Worm (Caenorhabditis elegans) whole organism, late embryonic: ENCODE measurements around the gene T23B5.3.

Experiments
- C08G9.2 ChIP-seq: sonication (generic microtip); optimal IDR thresholded peaks from 2 replicates; lab custom pipeline; 2016; ENCODE audit warnings: mild to moderate bottlenecking, missing genetic modification characterization, moderate library complexity, missing compliant biosample characterization
- T23F11.4 ChIP-seq: fragments of 200-800 bp; sonication (Bioruptor generic); optimal IDR thresholded peaks from 2 replicates; lab custom pipeline; 2018; ENCODE audit warnings: mild to moderate bottlenecking, missing genetic modification characterization, missing compliant biosample characterization
- ahr-1 ChIP-seq: sonication (generic microtip); optimal IDR thresholded peaks from 2 replicates; lab custom pipeline; 2016; ENCODE audit warnings: missing genetic modification characterization, missing compliant biosample characterization
- ama-1 ChIP-seq: fragments of 150-350 bp; optimal IDR thresholded peaks from 2 replicates; lab custom pipeline; 2014
- dmd-4 ChIP-seq: sonication (generic microtip); optimal IDR thresholded peaks from 2 replicates; lab custom pipeline; 2016; ENCODE audit warnings: borderline replicate concordance, missing genetic modification characterization, missing compliant biosample characterization
- dve-1 ChIP-seq: sonication (generic microtip); optimal IDR thresholded peaks from 2 replicates; lab custom pipeline; 2017; ENCODE audit warnings: antibody characterized with exemption, mild to moderate bottlenecking, missing genetic modification characterization, missing compliant biosample characterization
- fkh-10 ChIP-seq: fragments of 150-350 bp; optimal IDR thresholded peaks from 2 replicates; lab custom pipeline; 2014; ENCODE audit warnings: missing biosample characterization, missing genetic modification reagents, missing genetic modification characterization
- fkh-6 ChIP-seq: sonication (generic microtip); optimal IDR thresholded peaks from 2 replicates; lab custom pipeline; 2016; ENCODE audit warnings: missing genetic modification characterization, missing compliant biosample characterization
- hlh-8 ChIP-seq: sonication (generic microtip); optimal IDR thresholded peaks from 2 replicates; lab custom pipeline; 2016; ENCODE audit warnings: missing genotype, missing genetic modification characterization, missing compliant biosample characterization
- nfya-1 ChIP-seq: sonication (generic microtip); optimal IDR thresholded peaks from 2 replicates; lab custom pipeline; 2017; ENCODE audit warnings: missing genetic modification characterization, mild to moderate bottlenecking, missing compliant biosample characterization, antibody characterized with exemption, moderate library complexity
- pha-4 ChIP-seq: fragments of 150-350 bp; optimal IDR thresholded peaks from 2 replicates; lab custom pipeline; 2018; ENCODE audit warnings: missing biosample characterization, missing genetic modification reagents, missing genetic modification characterization
- pqm-1 ChIP-seq: sonication (generic microtip); optimal IDR thresholded peaks from 2 replicates; lab custom pipeline; 2016; ENCODE audit warnings: missing genetic modification characterization, missing compliant biosample characterization
- sox-2 ChIP-seq: fragments of 200-800 bp; sonication (Bioruptor generic); IDR thresholded peaks from 2 replicates; pipeline ENCODE4 v1.3.6; 2022; ENCODE audit warnings: missing genetic modification reagents, missing genetic modification characterization, missing compliant biosample characterization
- syd-9 ChIP-seq: sonication (generic microtip); optimal IDR thresholded peaks from 2 replicates; lab custom pipeline; 2016; ENCODE audit warnings: mild to moderate bottlenecking, missing genetic modification characterization, moderate library complexity, missing compliant biosample characterization

ce11 chrIV:12715947-12716382 lies 27.5 kb downstream of the T23B5.3 start:
- TF ChIP-seq ama-1 (lab: Kevin White, UChicago) (no peak), nfya-1 (tag; lab: Kevin White, UChicago) (no peak), fkh-6 (tag; lab: Kevin White, UChicago) (no peak), fkh-10 (GFP tag; lab: Kevin White, UChicago) (no peak), sox-2 (no peak), pha-4 (tag; lab: Kevin White, UChicago) (no peak), syd-9 (tag; lab: Kevin White, UChicago) (no peak), T23F11.4 (GFP tag; lab: Kevin White, UChicago) (no peak), hlh-8 (no peak), ahr-1 (no peak), pqm-1 (tag; lab: Kevin White, UChicago) (no peak), C08G9.2 (tag; lab: Kevin White, UChicago) (no peak), dve-1 (no peak), dmd-4 (no peak)
